Worm (Caenorhabditis elegans) whole organism, early embryonic: ENCODE data around the gene cnx-1.

Experiments used
- B0310.2 ChIP-seq: sonication (generic microtip); optimal IDR thresholded peaks from 2 replicates; lab custom pipeline; 2016; ENCODE audit warnings: mild to moderate bottlenecking, missing genetic modification characterization, missing compliant biosample characterization
- F13C5.2 ChIP-seq: sonication (generic microtip); optimal IDR thresholded peaks from 2 replicates; lab custom pipeline; 2017; ENCODE audit warnings: mild to moderate bottlenecking, missing genetic modification characterization, inconsistent platforms, missing compliant biosample characterization
- aly-1 ChIP-seq: sonication (generic microtip); optimal IDR thresholded peaks from 2 replicates; lab custom pipeline; 2016; ENCODE audit warnings: missing genetic modification characterization, missing compliant biosample characterization
- ama-1 ChIP-seq: fragments of 150-350 bp; optimal IDR thresholded peaks from 2 replicates; lab custom pipeline; 2014
- ceh-13 ChIP-seq: fragments of 200-800 bp; sonication (Bioruptor generic); optimal IDR thresholded peaks from 2 replicates; lab custom pipeline; 2018; ENCODE audit warnings: mild to moderate bottlenecking, missing genetic modification characterization, missing compliant biosample characterization
- ceh-36 ChIP-seq: sonication (generic microtip); optimal IDR thresholded peaks from 2 replicates; lab custom pipeline; 2016; ENCODE audit warnings: missing genetic modification characterization, inconsistent platforms, missing compliant biosample characterization
- ets-7 ChIP-seq: sonication (generic microtip); optimal IDR thresholded peaks from 2 replicates; lab custom pipeline; 2016; ENCODE audit warnings: missing genotype, missing genetic modification characterization, missing compliant biosample characterization
- flt-1 ChIP-seq: fragments of 200-800 bp; sonication (Bioruptor generic); IDR thresholded peaks from 2 replicates; pipeline ENCODE4 v1.3.6; 2022; ENCODE audit warnings: missing genetic modification characterization, missing compliant biosample characterization
- hmbx-1 ChIP-seq: sonication (generic microtip); optimal IDR thresholded peaks from 2 replicates; lab custom pipeline; 2016; ENCODE audit warnings: mild to moderate bottlenecking, missing genetic modification characterization, missing compliant biosample characterization
- hmg-4 ChIP-seq: fragments of 200-800 bp; sonication (Bioruptor generic); optimal IDR thresholded peaks from 2 replicates; lab custom pipeline; 2018; ENCODE audit warnings: mild to moderate bottlenecking, missing genetic modification characterization, missing compliant biosample characterization
- hnd-1 ChIP-seq: sonication (generic microtip); optimal IDR thresholded peaks from 2 replicates; lab custom pipeline; 2016; ENCODE audit warnings: missing genetic modification characterization, missing compliant biosample characterization
- pes-1 ChIP-seq: fragments of 200-800 bp; sonication (Bioruptor generic); IDR thresholded peaks from 2 replicates; pipeline ENCODE4 v1.3.6; 2022; ENCODE audit warnings: missing genetic modification reagents, missing genetic modification characterization, missing compliant biosample characterization
- scrt-1 ChIP-seq: fragments of 200-800 bp; sonication (Bioruptor generic); IDR thresholded peaks from 2 replicates; pipeline ENCODE4 v1.3.6; 2022; ENCODE audit warnings: missing genetic modification characterization, missing compliant biosample characterization
- sea-1 ChIP-seq: fragments of 200-800 bp; sonication (Bioruptor generic); conservative IDR thresholded peaks from 2 replicates; pipeline ENCODE4 v1.3.6; 2022; ENCODE audit warnings: missing genetic modification characterization, missing compliant biosample characterization
- tbx-11 ChIP-seq: fragments of 200-800 bp; sonication (Bioruptor generic); IDR thresholded peaks from 2 replicates; pipeline ENCODE4 v1.3.6; 2022; ENCODE audit warnings: missing genetic modification characterization, missing compliant biosample characterization
- tbx-37 ChIP-seq: fragments of 200-800 bp; sonication (Bioruptor generic); conservative IDR thresholded peaks from 2 replicates; pipeline ENCODE4 v1.3.6; 2022; ENCODE audit warnings: missing genetic modification reagents, missing genetic modification characterization, missing compliant biosample characterization
- tra-4 ChIP-seq: sonication (generic microtip); optimal IDR thresholded peaks from 2 replicates; lab custom pipeline; 2017; ENCODE audit warnings: missing genetic modification characterization, missing compliant biosample characterization

The cnx-1 gene

DNA sequence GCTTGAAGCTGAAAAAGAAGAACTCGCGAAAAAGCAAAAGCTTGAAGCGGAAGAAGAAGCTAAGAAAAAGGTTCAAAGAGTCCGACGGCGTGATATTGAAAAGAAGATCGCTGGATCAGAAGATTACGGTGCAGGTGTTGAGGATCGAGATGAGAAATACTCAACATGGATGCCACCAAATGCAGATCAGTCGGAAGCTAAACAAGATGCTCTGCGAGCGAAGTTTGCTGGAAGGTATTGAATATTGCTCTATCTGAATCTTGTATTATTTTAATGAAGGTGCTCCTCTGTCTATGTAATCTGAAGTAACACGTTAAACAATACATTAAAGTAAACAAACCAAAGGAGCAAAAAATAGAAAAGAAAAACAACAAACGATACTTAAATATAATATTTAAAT, 14.9 kb downstream of the cnx-1 start:
- TF ChIP-seq F13C5.2 (tag; lab: Kevin White, UChicago) = no peak
- no peak for TF ChIP-seq ceh-36 (tag; lab: Kevin White, UChicago)
- TF ChIP-seq ceh-13 = no peak
- no peak for TF ChIP-seq flt-1
- TF ChIP-seq tra-4 (tag; lab: Kevin White, UChicago) = no peak
- TF ChIP-seq hmg-4 = no peak
- no peak for TF ChIP-seq aly-1
- TF ChIP-seq ets-7 = no peak
- TF ChIP-seq scrt-1 (GFP tag; lab: Robert Waterston, UW) = no peak
- TF ChIP-seq hmbx-1 (tag; lab: Kevin White, UChicago) = no peak
- no peak for TF ChIP-seq hnd-1 (tag; lab: Kevin White, UChicago)
- TF ChIP-seq tbx-11 (GFP tag; lab: Robert Waterston, UW) = no peak
- no peak for TF ChIP-seq sea-1
- no peak for TF ChIP-seq pes-1 (GFP tag; lab: Robert Waterston, UW)
- no peak for TF ChIP-seq B0310.2 (tag; lab: Kevin White, UChicago)
- TF ChIP-seq ama-1 (lab: Kevin White, UChicago) = no peak

DNA sequence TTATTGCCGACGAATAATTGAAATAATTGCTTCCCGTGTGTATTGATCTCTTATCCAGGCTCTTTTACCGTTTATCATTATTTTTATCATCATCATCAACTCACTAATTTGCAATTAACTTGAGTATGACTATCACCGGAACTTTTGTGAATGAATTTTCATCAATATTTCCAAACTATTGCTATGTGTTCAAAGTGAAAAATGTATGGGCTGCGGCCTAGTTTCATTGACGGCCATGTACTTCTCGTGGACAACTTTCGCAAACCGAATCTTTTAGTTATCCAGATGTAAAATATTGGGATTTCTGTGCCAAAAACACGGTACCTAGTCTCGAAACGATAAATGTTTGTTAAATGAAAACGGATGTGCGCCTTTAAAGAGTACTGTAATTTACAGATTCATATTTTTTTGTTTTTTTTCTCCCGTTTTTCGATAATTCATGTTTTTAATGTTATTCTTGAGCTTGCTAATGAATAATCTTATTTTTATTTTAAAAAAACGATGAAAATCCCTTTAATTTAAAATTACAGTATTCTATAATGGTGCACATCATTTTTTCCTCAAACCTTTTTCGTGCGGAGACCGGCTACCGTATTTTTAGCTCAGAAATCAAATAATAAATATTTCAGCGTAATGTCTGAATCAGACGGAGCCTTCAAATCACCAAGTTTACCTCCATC, 18.3 kb downstream of the cnx-1 start, which contains the start of gene ZK632.2:
Gene ZK632.2 (plus strand): TSS at position 630 of the 680 bp plus-strand sequence.
- TF ChIP-seq hmg-4 (no peak), ceh-13 (no peak), scrt-1 (GFP tag; lab: Robert Waterston, UW) (no peak), B0310.2 (tag; lab: Kevin White, UChicago) (no peak), aly-1 (no peak), F13C5.2 (tag; lab: Kevin White, UChicago) (no peak), ets-7 (no peak)

- no peak for TF ChIP-seq aly-1
- no peak for TF ChIP-seq ets-7
- no peak for TF ChIP-seq ama-1 (lab: Kevin White, UChicago)
- TF ChIP-seq hmbx-1 (tag; lab: Kevin White, UChicago) = no peak
- no peak for TF ChIP-seq flt-1
- no peak for TF ChIP-seq sea-1
- no peak for TF ChIP-seq ceh-13
- no peak for TF ChIP-seq F13C5.2 (tag; lab: Kevin White, UChicago)
- TF ChIP-seq B0310.2 (tag; lab: Kevin White, UChicago) = no peak
- TF ChIP-seq pes-1 (GFP tag; lab: Robert Waterston, UW) = no peak
- no peak for TF ChIP-seq tra-4 (tag; lab: Kevin White, UChicago)
- no peak for TF ChIP-seq tbx-37 (GFP tag; lab: Robert Waterston, UW)
- TF ChIP-seq scrt-1 (GFP tag; lab: Robert Waterston, UW) = no peak
- TF ChIP-seq ceh-36 (tag; lab: Kevin White, UChicago) = no peak
- no peak for TF ChIP-seq tbx-11 (GFP tag; lab: Robert Waterston, UW)
- no peak for TF ChIP-seq hmg-4
- no peak for TF ChIP-seq hnd-1 (tag; lab: Kevin White, UChicago)
Observed at ce11 chrIII:9796448-9796847, 20.5 kb downstream of the cnx-1 start, which contains the start of gene srxa-10. srxa-10 (minus strand) TSS chrIII:9796548.

- TF ChIP-seq F13C5.2 (tag; lab: Kevin White, UChicago) (no peak), hmg-4 (no peak), B0310.2 (tag; lab: Kevin White, UChicago) (no peak), pes-1 (GFP tag; lab: Robert Waterston, UW) (no peak)
Observed at ce11 chrIII:9793592-9794417, 23.1 kb downstream of the cnx-1 start, which contains the start of the genes R10E11.9 and mcm-6. R10E11.9 (minus strand) TSS chrIII:9793642. mcm-6 (plus strand) TSS chrIII:9794367.

ce11 chrIII:9789607-9790073, 27.3 kb downstream of the cnx-1 start, which contains the start of gene R10E11.5:
R10E11.5 (minus strand) TSS chrIII:9789657.
- TF ChIP-seq tra-4 (tag; lab: Kevin White, UChicago) = no peak
- no peak for TF ChIP-seq ets-7
- no peak for TF ChIP-seq ceh-13
- no peak for TF ChIP-seq ama-1 (lab: Kevin White, UChicago)
- TF ChIP-seq scrt-1 (GFP tag; lab: Robert Waterston, UW) = no peak
- no peak for TF ChIP-seq flt-1
- TF ChIP-seq ceh-36 (tag; lab: Kevin White, UChicago) = no peak
- TF ChIP-seq hmg-4 = no peak
- no peak for TF ChIP-seq pes-1 (GFP tag; lab: Robert Waterston, UW)

DNA sequence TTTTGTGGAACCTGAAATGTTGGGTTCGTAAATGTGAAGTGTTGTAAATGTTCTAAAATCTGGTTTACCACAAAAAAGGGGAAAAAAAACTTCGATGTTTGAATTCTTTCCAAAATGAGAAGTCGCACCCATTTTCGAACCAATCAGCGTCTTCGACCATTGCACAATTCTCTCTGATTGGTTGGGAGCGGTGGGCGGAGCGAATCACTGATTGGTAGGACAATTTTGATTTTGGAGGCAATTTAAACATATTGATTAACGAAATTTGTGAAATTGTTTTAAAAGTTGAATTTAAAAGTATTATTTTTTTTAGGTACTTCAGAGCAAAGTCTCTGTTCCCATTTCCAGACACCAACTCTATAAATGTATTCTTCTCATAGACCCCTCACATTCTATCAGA, 27.9 kb downstream of the cnx-1 start:
- TF ChIP-seq flt-1 = no peak
- no peak for TF ChIP-seq scrt-1 (GFP tag; lab: Robert Waterston, UW)
- TF ChIP-seq ets-7 = no peak
- TF ChIP-seq ceh-13 = no peak
- no peak for TF ChIP-seq tbx-37 (GFP tag; lab: Robert Waterston, UW)
- TF ChIP-seq hmbx-1 (tag; lab: Kevin White, UChicago) = no peak
- TF ChIP-seq pes-1 (GFP tag; lab: Robert Waterston, UW) = no peak
- TF ChIP-seq hnd-1 (tag; lab: Kevin White, UChicago) = no peak

- TF ChIP-seq tra-4 (tag; lab: Kevin White, UChicago) = no peak
- TF ChIP-seq tbx-11 (GFP tag; lab: Robert Waterston, UW) = no peak
- no peak for TF ChIP-seq ceh-13
- no peak for TF ChIP-seq B0310.2 (tag; lab: Kevin White, UChicago)
- no peak for TF ChIP-seq hmg-4
- no peak for TF ChIP-seq hmbx-1 (tag; lab: Kevin White, UChicago)
- no peak for TF ChIP-seq ama-1 (lab: Kevin White, UChicago)
- TF ChIP-seq flt-1 = no peak
- no peak for TF ChIP-seq pes-1 (GFP tag; lab: Robert Waterston, UW)
- TF ChIP-seq ets-7 = no peak
- no peak for TF ChIP-seq aly-1
- no peak for TF ChIP-seq scrt-1 (GFP tag; lab: Robert Waterston, UW)
- no peak for TF ChIP-seq hnd-1 (tag; lab: Kevin White, UChicago)
Observed at ce11 chrIII:9786776-9787175, 30.2 kb downstream of the cnx-1 start.
